Fruit fly (Drosophila melanogaster) S2 (cell line): ENCODE data around the gene Cpr73D.

Source experiments
- CG8478 ChIP-seq: fragments of >200 bp; optimal IDR thresholded peaks from 2 replicates; lab custom pipeline; 2018
- CTCF ChIP-seq, 2 experiments: fragments of >200 bp; optimal IDR thresholded peaks; 2 replicates each; lab custom pipeline; 2018

The Cpr73D gene

DNA sequence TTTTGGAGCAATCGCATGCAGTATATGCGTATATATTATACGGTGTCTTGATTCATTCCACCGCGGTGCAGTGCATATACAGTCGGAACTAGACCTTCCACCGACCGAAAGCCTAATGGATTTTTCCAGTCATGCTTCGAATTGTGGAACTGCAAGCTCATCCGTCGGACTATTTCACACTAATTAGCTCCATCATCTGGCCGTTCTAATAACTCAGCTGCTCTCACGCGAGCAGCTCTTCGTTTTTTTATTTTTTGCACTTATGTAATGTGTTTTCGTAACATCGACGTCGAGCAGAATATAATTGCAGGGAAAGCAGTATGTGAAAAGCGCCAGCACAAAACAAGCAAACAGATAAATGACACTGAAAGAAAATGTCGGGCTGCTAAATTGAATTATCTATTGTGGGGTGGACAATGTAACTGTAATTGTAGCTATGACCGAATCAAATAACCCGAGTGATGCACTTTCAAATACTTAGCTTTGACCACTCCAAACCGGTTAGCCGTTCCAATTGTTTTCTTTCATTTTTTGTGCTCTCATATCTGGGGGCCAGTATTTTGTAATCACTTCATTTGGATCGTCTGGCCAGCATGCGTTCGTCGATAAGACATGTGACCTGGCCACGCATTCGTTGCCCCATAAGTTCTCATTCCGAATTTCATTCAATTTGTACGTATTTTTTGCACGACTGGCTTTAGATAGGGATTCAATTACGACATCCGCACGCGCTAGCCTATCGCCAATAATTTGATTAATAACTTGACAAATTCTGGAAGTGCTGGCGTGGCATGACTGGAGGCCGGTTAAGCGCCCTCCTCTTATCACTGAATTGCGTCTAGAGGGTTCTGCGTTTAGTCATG, at the start of gene Cpr73D:
Gene Cpr73D, minus strand, starts transcription at position 156 of the 863 bp plus-strand sequence.
- TF ChIP-seq CG8478 (lab: Kevin White, UChicago) = no peak
- no peak for TF ChIP-seq CTCF (optimal IDR thresholded peaks at IDR 0.05; lab: Kevin White, UChicago)

DNA sequence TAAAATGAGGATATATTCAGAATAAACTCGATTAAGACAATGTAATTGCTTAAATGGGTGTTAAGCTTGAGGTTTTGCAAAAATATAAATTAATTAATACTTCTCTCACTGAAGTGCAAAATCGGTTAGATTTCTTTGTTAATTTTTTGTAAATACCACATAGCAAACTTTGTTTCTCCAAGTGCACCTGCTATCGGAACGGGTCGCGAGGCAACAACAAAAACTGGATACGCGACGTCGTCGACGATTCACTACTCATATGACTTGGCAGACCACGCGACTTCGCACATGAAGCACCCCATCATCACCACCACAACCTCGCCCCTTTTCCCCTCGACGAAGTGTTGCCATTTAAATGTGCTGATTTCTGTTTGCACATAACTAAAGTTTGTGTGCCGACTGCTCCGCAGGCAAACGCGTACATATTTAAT, 49.6 kb upstream of the Cpr73D start:
- no peak for TF ChIP-seq CTCF (optimal IDR thresholded peaks at IDR 0.05; lab: Kevin White, UChicago)
- no peak for TF ChIP-seq CG8478 (lab: Kevin White, UChicago)

DNA sequence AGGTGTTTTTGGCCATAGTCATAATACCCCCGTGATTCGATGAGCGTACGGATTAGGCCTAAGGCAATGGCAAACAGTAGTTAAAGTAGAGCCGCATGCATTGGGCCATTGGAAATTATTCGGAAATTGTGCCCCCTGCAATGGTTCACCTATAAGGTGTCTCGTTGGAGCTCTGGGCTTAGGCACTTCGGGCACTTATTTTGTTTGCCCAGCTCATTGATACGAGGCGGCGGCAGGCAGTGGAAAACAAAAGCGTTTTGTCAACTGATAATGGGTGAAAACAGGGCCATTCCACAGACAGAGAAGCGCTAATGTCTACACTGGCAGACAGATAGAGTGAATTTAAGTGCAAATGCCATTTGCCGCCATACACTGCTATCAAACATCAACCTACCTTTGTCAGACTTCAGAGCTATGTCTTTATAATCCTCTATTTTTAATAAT, 48.8 kb upstream of the Cpr73D start:
- TF ChIP-seq CG8478 (lab: Kevin White, UChicago) = no peak
- no peak for TF ChIP-seq CTCF (optimal IDR thresholded peaks at IDR 0.05; lab: Kevin White, UChicago)

DNA sequence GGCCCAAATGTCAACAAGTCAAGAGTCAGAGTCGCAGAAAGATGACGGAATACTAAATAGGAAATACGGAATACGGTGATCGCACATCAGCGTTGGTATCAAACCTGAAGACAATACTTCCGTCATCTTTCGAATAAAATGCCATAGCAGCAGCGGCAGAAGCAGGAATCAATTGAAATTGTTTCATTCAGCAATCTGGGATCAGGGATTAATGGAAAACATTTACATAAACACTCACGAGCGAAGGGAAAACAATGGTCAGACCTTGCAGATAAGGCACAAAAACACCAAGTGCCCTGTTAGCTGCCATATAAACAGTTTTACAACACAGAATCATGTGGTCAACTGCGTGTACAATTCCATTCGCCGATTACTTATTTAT, 47.9 kb upstream of the Cpr73D start:
- TF ChIP-seq CTCF (optimal IDR thresholded peaks at IDR 0.05; lab: Kevin White, UChicago) (no peak), CG8478 (lab: Kevin White, UChicago) (no peak)

DNA sequence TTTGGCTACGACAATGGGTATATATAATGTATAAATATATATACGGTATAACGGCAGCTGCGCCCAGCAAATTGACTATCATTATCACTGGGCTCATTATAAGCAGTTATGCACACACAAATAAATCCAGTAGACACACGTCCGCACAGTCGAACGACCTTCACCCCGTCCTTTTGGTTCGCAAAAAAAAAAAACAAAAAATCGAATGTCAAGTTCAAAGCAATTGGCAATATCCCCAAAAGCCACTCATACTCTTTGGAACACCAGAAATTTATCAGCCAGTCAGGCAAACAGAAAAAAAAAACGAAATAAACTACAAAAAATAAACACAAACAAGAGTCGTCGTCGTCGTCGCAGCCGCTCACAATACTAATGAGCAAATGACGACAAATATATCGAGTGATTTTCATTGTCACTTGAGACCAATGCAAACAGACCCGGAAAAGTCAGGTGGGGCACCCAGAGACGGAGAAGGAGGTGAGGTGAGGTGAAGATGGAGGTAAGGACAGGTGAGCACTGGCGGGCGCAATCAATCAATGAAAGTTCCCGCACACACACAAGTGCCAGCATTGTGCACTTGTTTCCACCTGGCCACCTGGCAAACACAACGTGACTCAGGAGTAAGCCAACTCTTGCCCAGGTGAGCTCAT, 47.4 kb upstream of the Cpr73D start:
- no peak for TF ChIP-seq CTCF (optimal IDR thresholded peaks at IDR 0.05; lab: Kevin White, UChicago)
- no peak for TF ChIP-seq CG8478 (lab: Kevin White, UChicago)

DNA sequence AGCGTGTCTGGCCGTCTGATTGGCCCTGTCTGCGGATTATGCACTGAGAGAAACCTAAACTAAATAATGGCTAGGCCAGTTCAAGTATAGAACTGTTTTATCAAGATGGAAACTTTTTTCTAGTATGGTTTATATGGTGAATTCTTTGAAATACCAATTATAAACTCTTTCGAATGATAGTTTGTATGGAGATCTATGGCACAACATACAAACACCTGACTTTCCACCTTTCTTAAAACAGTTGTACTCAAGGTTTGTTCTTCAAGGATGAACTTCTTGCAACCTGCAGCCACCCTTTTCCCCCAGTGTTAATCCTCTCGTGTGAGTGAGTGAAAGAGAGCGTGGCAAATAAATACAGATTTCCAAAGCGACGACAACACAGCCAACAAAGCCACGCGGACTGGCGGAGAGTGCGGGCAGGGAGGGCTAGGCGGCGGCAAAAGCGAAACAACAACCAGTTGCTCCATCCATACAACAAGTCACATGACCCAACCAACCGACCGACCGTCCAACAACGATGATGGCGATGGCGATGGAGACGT, 46.8 kb upstream of the Cpr73D start:
- no peak for TF ChIP-seq CTCF (optimal IDR thresholded peaks at IDR 0.05; lab: Kevin White, UChicago)
- TF ChIP-seq CG8478 (lab: Kevin White, UChicago) = no peak

DNA sequence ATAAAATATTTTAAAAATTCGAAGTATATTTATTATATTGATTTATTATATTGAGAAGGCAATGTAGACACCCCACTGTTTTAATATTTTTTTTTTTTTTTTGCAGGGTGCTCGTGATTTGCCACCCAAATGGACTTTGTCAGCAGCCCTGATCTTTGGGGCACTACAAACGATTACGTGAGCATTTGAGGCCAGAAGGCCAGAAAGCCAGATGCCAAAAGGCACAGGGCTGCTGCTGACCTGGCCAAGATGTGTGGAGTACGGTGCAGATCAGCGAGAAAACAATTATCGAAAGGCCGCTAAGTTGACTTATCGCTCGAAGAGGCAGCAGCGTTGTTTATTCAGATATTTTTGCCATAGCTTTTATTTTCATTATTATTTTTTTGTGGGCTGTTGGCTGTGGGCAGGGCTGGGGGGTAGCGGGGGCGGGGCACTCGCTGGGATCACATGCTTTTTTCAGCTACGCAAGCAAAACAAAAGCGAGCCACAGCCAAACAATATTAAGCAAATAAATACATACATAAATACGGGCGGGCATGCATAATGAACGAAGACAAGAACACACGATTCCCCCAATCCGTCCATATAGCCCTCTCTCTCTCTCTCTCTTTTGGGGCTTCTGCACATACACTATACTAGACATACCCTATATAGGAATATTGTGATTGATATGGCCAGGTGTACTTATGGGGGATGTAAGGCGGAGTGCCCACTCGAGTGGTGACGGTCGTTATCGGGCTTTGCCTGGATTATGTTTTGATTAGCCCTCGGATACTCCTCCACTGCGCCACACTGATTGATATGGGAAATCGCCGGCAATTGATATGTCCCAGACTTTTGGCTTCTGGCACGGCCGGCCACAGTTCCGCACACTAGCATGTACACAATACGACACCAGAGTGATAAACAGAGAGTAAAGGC, 46.0 kb upstream of the Cpr73D start:
- TF ChIP-seq CTCF (optimal IDR thresholded peaks at IDR 0.05; lab: Kevin White, UChicago) = no peak
- no peak for TF ChIP-seq CG8478 (lab: Kevin White, UChicago)

DNA sequence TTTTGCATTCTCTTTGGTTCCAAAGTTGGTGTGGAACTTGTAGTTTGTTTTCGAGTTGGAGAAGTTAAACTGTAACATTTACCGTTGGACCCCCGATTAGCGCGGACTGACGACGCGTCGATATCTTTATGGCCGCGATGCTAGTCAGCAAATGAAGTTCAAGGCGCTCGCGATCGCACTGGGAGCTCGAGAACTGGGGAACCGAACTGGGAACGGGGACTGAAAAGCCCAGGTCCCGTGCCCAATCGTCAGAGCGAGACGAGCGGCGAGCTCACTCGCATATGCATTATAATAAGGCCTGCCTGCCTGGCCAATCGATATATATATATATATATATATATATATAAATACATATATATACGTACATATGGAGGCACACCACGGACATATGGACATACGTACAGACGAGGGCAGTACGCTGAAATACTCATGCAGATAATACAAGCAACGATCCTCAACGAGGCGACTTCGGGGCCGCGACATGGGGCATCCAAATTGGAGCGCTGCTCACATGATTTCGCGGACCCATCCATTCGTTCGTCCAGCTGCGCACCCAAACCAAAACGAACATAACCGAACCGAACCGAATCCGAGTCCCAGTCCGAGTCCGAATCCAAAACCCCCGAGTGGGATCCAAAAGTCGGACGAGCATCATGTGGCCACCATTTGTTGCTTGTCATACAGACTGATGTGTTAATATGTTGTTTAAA, 44.8 kb upstream of the Cpr73D start:
- no peak for TF ChIP-seq CTCF (optimal IDR thresholded peaks at IDR 0.05; lab: Kevin White, UChicago)
- no peak for TF ChIP-seq CG8478 (lab: Kevin White, UChicago)

DNA sequence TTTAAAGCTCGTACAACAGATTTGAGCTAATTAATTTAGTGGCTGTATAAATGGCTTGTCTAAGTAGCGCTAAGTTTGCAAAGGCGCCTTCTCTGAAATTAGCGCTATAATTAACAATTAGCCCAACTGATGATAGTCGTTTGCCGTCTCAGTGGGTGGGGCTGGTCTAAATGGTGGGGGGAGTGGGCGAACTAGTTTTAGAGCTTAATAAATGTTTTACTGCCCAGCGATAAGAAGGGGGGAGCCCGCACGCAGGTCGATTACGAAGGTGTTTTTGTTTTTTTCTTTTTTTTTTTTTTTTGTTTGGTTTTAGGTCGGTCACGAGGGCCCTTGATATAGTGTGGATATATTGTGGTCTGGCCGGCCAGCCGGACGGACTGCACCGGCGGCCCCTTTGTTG, 43.6 kb upstream of the Cpr73D start:
- TF ChIP-seq CG8478 (lab: Kevin White, UChicago) = no peak
- no peak for TF ChIP-seq CTCF (optimal IDR thresholded peaks at IDR 0.05; lab: Kevin White, UChicago)

DNA sequence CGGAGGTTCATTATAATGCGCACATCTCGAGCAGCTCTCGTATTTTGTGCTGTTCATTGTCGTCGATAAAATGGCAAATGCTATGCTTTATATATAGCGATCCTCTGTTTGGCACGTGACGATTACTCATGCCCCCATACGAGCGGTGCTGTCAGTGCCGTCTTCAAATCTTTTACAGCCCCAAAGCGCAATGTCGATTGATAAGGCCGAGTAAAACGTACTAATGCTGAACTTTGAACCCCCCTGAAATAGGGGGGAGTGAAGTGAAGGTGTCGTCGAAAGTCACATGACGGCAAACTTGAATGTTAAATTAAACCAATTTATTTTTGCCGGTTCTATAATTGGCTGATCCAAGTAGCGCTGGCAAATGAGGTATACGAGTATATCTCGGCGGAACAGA, 42.8 kb upstream of the Cpr73D start:
- TF ChIP-seq CG8478 (lab: Kevin White, UChicago) (no peak), CTCF (optimal IDR thresholded peaks at IDR 0.05; lab: Kevin White, UChicago) (no peak)

DNA sequence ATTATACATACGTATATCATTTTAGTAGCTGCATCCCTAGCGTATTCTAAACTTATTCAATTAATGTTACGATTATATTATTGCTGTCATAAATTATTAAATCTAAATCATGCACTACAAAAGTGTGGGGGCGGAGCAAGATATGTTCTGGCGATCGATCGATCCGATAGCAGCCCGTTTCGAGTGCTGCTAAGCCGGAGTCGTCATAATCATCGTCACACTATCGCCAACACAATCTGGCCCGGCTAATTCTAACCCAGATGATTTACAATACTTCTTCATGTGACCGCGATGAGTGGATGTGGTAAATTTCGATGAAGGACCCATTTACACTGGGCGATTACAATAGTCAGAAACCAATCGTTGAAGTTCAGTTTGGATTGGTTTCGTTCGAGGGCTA, 37.3 kb upstream of the Cpr73D start:
- TF ChIP-seq CTCF (optimal IDR thresholded peaks at IDR 0.05; lab: Kevin White, UChicago) (no peak), CG8478 (lab: Kevin White, UChicago) (no peak)

DNA sequence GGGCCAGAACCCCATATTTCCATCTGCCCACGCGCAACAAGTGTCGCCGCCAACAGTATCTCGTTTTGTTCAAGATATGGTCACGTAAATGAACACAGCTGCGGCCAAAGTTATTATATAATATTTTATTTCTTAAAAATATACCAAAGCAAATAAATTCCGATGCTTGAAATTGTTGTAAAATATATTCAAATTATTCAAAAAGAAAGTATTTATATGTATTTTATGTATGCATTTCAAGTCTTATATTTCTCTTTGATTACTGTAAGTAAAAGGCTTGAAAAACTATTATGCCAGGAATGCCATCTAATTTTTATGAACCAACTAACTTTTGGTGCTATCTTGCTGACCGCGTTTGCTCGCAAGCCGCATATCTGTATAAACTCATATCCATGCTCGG, 31.7 kb upstream of the Cpr73D start:
- TF ChIP-seq CG8478 (lab: Kevin White, UChicago) (no peak), CTCF (optimal IDR thresholded peaks at IDR 0.05; lab: Kevin White, UChicago) (no peak)

DNA sequence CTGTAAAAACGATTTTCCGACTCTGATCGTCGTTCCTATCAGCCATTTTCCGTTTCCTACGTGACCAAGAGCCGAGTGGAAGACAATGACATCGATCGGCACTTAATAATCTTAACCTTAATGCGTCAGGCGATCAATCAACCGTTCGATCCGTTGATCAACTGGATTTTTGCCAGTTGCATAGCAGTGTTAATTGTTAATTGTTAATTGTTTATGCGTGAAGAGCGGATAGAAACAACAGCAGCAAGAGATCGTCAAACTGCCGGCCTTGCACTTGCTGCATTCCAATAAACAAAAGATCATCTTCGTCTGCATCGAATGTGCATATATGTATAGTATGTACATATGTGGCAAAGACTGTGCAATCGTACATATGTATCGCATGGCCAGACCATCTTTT, 31.0 kb upstream of the Cpr73D start:
- TF ChIP-seq CG8478 (lab: Kevin White, UChicago) (no peak), CTCF (optimal IDR thresholded peaks at IDR 0.05; lab: Kevin White, UChicago) (no peak)

DNA sequence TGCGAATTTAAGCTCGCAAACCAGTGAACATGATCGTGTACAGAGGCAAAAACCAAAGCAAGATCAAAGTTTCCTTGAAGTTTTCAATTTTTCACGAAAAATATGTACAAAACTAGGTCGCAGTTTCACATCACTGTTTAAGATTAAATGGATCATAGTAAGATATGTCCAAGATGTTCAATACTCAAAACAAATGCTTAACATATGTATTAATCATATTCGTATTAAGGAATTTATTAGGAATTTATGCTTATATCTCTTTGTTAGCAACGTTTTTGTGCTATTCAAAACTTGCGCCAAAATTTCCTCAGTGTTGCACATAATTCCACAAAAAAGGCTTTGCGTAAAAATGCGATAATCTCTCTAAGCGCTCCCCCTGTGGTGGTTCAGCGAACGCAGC, 29.9 kb upstream of the Cpr73D start:
- no peak for TF ChIP-seq CTCF (optimal IDR thresholded peaks at IDR 0.05; lab: Kevin White, UChicago)
- no peak for TF ChIP-seq CG8478 (lab: Kevin White, UChicago)
